Fruit fly (Drosophila melanogaster) whole organism, embryonic: ENCODE results near the gene CG16717.

ENCODE experiments used
- Abd-B ChIP-seq: fragments of 200-800 bp; sonication (Bioruptor generic); optimal IDR thresholded peaks from 2 replicates; lab custom pipeline; 2018; ENCODE audit warnings: missing biosample characterization, mild to moderate bottlenecking, missing genetic modification characterization, moderate library complexity
- Aef1 ChIP-seq: fragments of 200-800 bp; sonication (Bioruptor generic); IDR thresholded peaks from 3 replicates; pipeline ENCODE4 v1.3.6; 2022; ENCODE audit warnings: missing biosample characterization, missing genetic modification characterization
- Atf-2 ChIP-seq: fragments of 200-800 bp; sonication (Bioruptor generic); optimal IDR thresholded peaks from 2 replicates; lab custom pipeline; 2016; ENCODE audit warnings: missing biosample characterization, missing genetic modification characterization
- B-H1 ChIP-seq: fragments of 200-800 bp; sonication (Bioruptor generic); IDR thresholded peaks from 3 replicates; pipeline ENCODE4 v1.3.6; 2022; ENCODE audit warnings: missing biosample characterization, missing genetic modification characterization
- CG10321 ChIP-seq: fragments of 200-800 bp; sonication (Bioruptor generic); IDR thresholded peaks from 2 replicates; pipeline ENCODE4 v1.3.6; 2022; ENCODE audit warnings: missing biosample characterization, missing genetic modification characterization
- CG14710 ChIP-seq: fragments of 200-800 bp; sonication (Bioruptor generic); optimal IDR thresholded peaks from 3 replicates; lab custom pipeline; 2019; ENCODE audit warnings: missing biosample characterization, mild to moderate bottlenecking, missing genetic modification characterization, moderate library complexity
- CG15011 ChIP-seq: fragments of 200-800 bp; sonication (Bioruptor generic); optimal IDR thresholded peaks from 3 replicates; lab custom pipeline; 2018; ENCODE audit warnings: missing biosample characterization, mild to moderate bottlenecking, missing genetic modification characterization
- CG16813 ChIP-seq: fragments of 200-800 bp; sonication (Bioruptor generic); IDR thresholded peaks from 3 replicates; pipeline ENCODE4 v1.3.6; 2022; ENCODE audit warnings: missing biosample characterization, missing genetic modification characterization; ENCODE audit not compliant: partially characterized antibody
- CG17186 ChIP-seq: fragments of 200-800 bp; sonication (Bioruptor generic); optimal IDR thresholded peaks from 3 replicates; lab custom pipeline; 2017; ENCODE audit warnings: missing biosample characterization, missing genetic modification reagents, missing genetic modification characterization
- CG17385 ChIP-seq: fragments of 200-800 bp; sonication (Bioruptor generic); optimal IDR thresholded peaks from 3 replicates; lab custom pipeline; 2018; ENCODE audit warnings: missing biosample characterization, mild to moderate bottlenecking, missing genetic modification characterization
- CG17802 ChIP-seq: fragments of 200-800 bp; sonication (Bioruptor generic); optimal IDR thresholded peaks from 2 replicates; lab custom pipeline; 2018; ENCODE audit warnings: missing biosample characterization, mild to moderate bottlenecking, missing genetic modification characterization, moderate library complexity
- CG1792 ChIP-seq: fragments of 200-800 bp; sonication (Bioruptor generic); optimal IDR thresholded peaks from 2 replicates; lab custom pipeline; 2016; ENCODE audit warnings: missing biosample characterization, missing genetic modification characterization
- CG30403 ChIP-seq: fragments of 200-800 bp; sonication (Bioruptor generic); optimal IDR thresholded peaks from 3 replicates; lab custom pipeline; 2016; ENCODE audit warnings: missing biosample characterization, missing genetic modification characterization
- CG3281 ChIP-seq: fragments of 200-800 bp; sonication (Bioruptor generic); optimal IDR thresholded peaks from 3 replicates; lab custom pipeline; 2017; ENCODE audit warnings: missing biosample characterization, mild to moderate bottlenecking, missing genetic modification characterization
- CG42726 ChIP-seq: fragments of 200-800 bp; sonication (Bioruptor generic); IDR thresholded peaks from 2 replicates; pipeline ENCODE4 v1.3.6; 2022; ENCODE audit warnings: missing biosample characterization, missing genetic modification characterization; ENCODE audit not compliant: partially characterized antibody
- CG8089 ChIP-seq: fragments of 200-800 bp; sonication (Bioruptor generic); optimal IDR thresholded peaks from 3 replicates; lab custom pipeline; 2016; ENCODE audit warnings: missing biosample characterization, missing genetic modification characterization
- CG9817 ChIP-seq: fragments of 200-800 bp; sonication (Bioruptor generic); optimal IDR thresholded peaks from 2 replicates; lab custom pipeline; 2018; ENCODE audit warnings: missing biosample characterization, mild to moderate bottlenecking, missing genetic modification characterization, moderate library complexity
- CkIIα-i1 ChIP-seq: fragments of 200-800 bp; sonication (Bioruptor generic); IDR thresholded peaks from 2 replicates; pipeline ENCODE4 v1.3.6; 2022; ENCODE audit warnings: missing biosample characterization, missing genetic modification characterization
- CoRest ChIP-seq: fragments of 200-800 bp; sonication (Bioruptor generic); optimal IDR thresholded peaks from 3 replicates; lab custom pipeline; 2018; ENCODE audit warnings: missing biosample characterization, mild to moderate bottlenecking, missing genetic modification characterization, moderate library complexity
- D ChIP-seq, 2 experiments: fragments of 200-800 bp in 1 of 2; fragments of >200 bp in 1 of 2; sonication (Bioruptor generic) in 1 of 2; optimal IDR thresholded peaks; 2 replicates in 1 of 2; 3 replicates in 1 of 2; lab custom pipeline; 2017; ENCODE audit warnings: mild to moderate bottlenecking in 1 of 2, missing biosample characterization in 1 of 2, missing genetic modification characterization in 1 of 2, missing genetic modification reagents in 1 of 2
- Dref ChIP-seq: fragments of 200-800 bp; sonication (Bioruptor generic); IDR thresholded peaks from 2 replicates; pipeline ENCODE4 v1.3.6; 2022; ENCODE audit warnings: missing biosample characterization, missing genetic modification characterization
- Ets65A ChIP-seq: fragments of 200-800 bp; sonication (Bioruptor generic); peaks from one replicate; lab custom pipeline; 2016; ENCODE audit warnings: missing biosample characterization, missing genetic modification characterization
- Ets97D ChIP-seq: fragments of 200-800 bp; sonication (Bioruptor generic); optimal IDR thresholded peaks from 3 replicates; lab custom pipeline; 2016; ENCODE audit warnings: missing biosample characterization, missing genetic modification characterization
- H15 ChIP-seq: fragments of 200-800 bp; sonication (Bioruptor generic); IDR thresholded peaks from 3 replicates; pipeline ENCODE4 v1.3.6; 2022; ENCODE audit warnings: missing biosample characterization, missing genetic modification characterization
- Hey ChIP-seq: fragments of 200-800 bp; sonication (Bioruptor generic); optimal IDR thresholded peaks from 3 replicates; lab custom pipeline; 2018; ENCODE audit warnings: missing biosample characterization, mild to moderate bottlenecking, missing genetic modification characterization
- MESR4 ChIP-seq: fragments of 200-800 bp; sonication (Bioruptor generic); optimal IDR thresholded peaks from 2 replicates; lab custom pipeline; 2018; ENCODE audit warnings: missing biosample characterization, mild to moderate bottlenecking, missing genetic modification characterization, moderate library complexity
- NC2β ChIP-seq: fragments of 200-800 bp; sonication (Bioruptor generic); optimal IDR thresholded peaks from 2 replicates; lab custom pipeline; 2016; ENCODE audit warnings: missing biosample characterization, missing genetic modification characterization
- NFAT ChIP-seq: fragments of 200-800 bp; sonication (Bioruptor generic); IDR thresholded peaks from 2 replicates; pipeline ENCODE4 v1.3.6; 2022; ENCODE audit warnings: missing biosample characterization, missing genetic modification characterization
- NfI ChIP-seq: fragments of 200-800 bp; sonication (Bioruptor generic); optimal IDR thresholded peaks from 3 replicates; lab custom pipeline; 2018; ENCODE audit warnings: missing biosample characterization, mild to moderate bottlenecking, missing genetic modification characterization, moderate library complexity
- Oaz ChIP-seq: fragments of 200-800 bp; sonication (Bioruptor generic); IDR thresholded peaks from 2 replicates; pipeline ENCODE4 v1.3.6; 2022; ENCODE audit warnings: missing biosample characterization, missing genetic modification characterization
- Opbp ChIP-seq: fragments of 200-800 bp; sonication (Bioruptor generic); IDR thresholded peaks from 3 replicates; pipeline ENCODE4 v1.3.6; 2022; ENCODE audit warnings: missing biosample characterization, missing genetic modification characterization; ENCODE audit not compliant: partially characterized antibody
- Pdp1 ChIP-seq, 2 experiments: fragments of 200-800 bp; sonication (Bioruptor generic); optimal IDR thresholded peaks; 3 replicates each; lab custom pipeline; 2016; ENCODE audit warnings: missing biosample characterization in 2 of 2, missing genetic modification characterization in 2 of 2, mild to moderate bottlenecking in 1 of 2, moderate library complexity in 1 of 2
- Rfx ChIP-seq: fragments of 200-800 bp; sonication (Bioruptor generic); IDR thresholded peaks from 2 replicates; pipeline ENCODE4 v1.3.6; 2022; ENCODE audit warnings: missing biosample characterization, missing genetic modification characterization
- Sry-δ ChIP-seq: fragments of 200-800 bp; sonication (Bioruptor generic); optimal IDR thresholded peaks from 2 replicates; lab custom pipeline; 2016; ENCODE audit warnings: missing biosample characterization, missing genetic modification characterization
- Ssrp ChIP-seq: fragments of 200-800 bp; sonication (Bioruptor generic); optimal IDR thresholded peaks from 2 replicates; lab custom pipeline; 2018; ENCODE audit warnings: missing biosample characterization, mild to moderate bottlenecking, missing genetic modification characterization, moderate library complexity
- ab ChIP-seq: fragments of 200-800 bp; sonication (Bioruptor generic); optimal IDR thresholded peaks from 2 replicates; lab custom pipeline; 2016; ENCODE audit warnings: missing biosample characterization, missing genetic modification characterization
- btn ChIP-seq: fragments of 200-800 bp; sonication (Bioruptor generic); optimal IDR thresholded peaks from 2 replicates; lab custom pipeline; 2016; ENCODE audit warnings: missing biosample characterization, missing genetic modification characterization
- chinmo ChIP-seq: fragments of 200-800 bp; sonication (Bioruptor generic); IDR thresholded peaks from 4 replicates; pipeline ENCODE4 v1.3.6; 2022; ENCODE audit warnings: missing biosample characterization, missing genetic modification characterization; ENCODE audit not compliant: partially characterized antibody
- fd102C ChIP-seq: fragments of 200-800 bp; sonication (Bioruptor generic); optimal IDR thresholded peaks from 2 replicates; lab custom pipeline; 2018; ENCODE audit warnings: missing biosample characterization, mild to moderate bottlenecking, missing genetic modification characterization, moderate library complexity
- ftz-f1 ChIP-seq: fragments of 200-800 bp; sonication (Bioruptor generic); optimal IDR thresholded peaks from 2 replicates; lab custom pipeline; 2016; ENCODE audit warnings: missing biosample characterization, missing genetic modification characterization
- lilli ChIP-seq: fragments of 200-800 bp; sonication (Bioruptor generic); optimal IDR thresholded peaks from 3 replicates; lab custom pipeline; 2016; ENCODE audit warnings: missing biosample characterization, missing genetic modification characterization
- luna ChIP-seq: fragments of 200-800 bp; sonication (Bioruptor generic); optimal IDR thresholded peaks from 2 replicates; lab custom pipeline; 2016; ENCODE audit warnings: missing biosample characterization, missing genetic modification characterization
- nau ChIP-seq: fragments of 200-800 bp; sonication (Bioruptor generic); optimal IDR thresholded peaks from 3 replicates; lab custom pipeline; 2017; ENCODE audit warnings: missing biosample characterization, mild to moderate bottlenecking, missing genetic modification characterization, missing genetic modification reagents
- nmo ChIP-seq: fragments of 200-800 bp; sonication (Bioruptor generic); optimal IDR thresholded peaks from 2 replicates; lab custom pipeline; 2018; ENCODE audit warnings: missing biosample characterization, mild to moderate bottlenecking, missing genetic modification characterization, moderate library complexity
- repo ChIP-seq: fragments of 200-800 bp; sonication (Bioruptor generic); optimal IDR thresholded peaks from 2 replicates; lab custom pipeline; 2016; ENCODE audit warnings: missing biosample characterization, missing genetic modification characterization
- shn ChIP-seq: fragments of 200-800 bp; sonication (Bioruptor generic); optimal IDR thresholded peaks from 3 replicates; lab custom pipeline; 2016; ENCODE audit warnings: missing biosample characterization, missing genetic modification characterization
- sima ChIP-seq: fragments of 200-800 bp; sonication (Bioruptor generic); optimal IDR thresholded peaks from 2 replicates; lab custom pipeline; 2016; ENCODE audit warnings: missing biosample characterization, missing genetic modification characterization
- trem ChIP-seq: fragments of 200-800 bp; optimal IDR thresholded peaks from 3 replicates; lab custom pipeline; 2019; ENCODE audit warnings: missing biosample characterization, mild to moderate bottlenecking, missing genetic modification characterization, moderate library complexity
- unc-4 ChIP-seq: fragments of 200-800 bp; sonication (Bioruptor generic); IDR thresholded peaks from 2 replicates; pipeline ENCODE4 v1.3.6; 2022; ENCODE audit warnings: missing biosample characterization, missing genetic modification characterization; ENCODE audit not compliant: partially characterized antibody
- usp ChIP-seq: fragments of >200 bp; optimal IDR thresholded peaks from 2 replicates; lab custom pipeline; 2017; ENCODE audit warnings: missing biosample characterization, missing genetic modification characterization

Gene CG16717

DNA sequence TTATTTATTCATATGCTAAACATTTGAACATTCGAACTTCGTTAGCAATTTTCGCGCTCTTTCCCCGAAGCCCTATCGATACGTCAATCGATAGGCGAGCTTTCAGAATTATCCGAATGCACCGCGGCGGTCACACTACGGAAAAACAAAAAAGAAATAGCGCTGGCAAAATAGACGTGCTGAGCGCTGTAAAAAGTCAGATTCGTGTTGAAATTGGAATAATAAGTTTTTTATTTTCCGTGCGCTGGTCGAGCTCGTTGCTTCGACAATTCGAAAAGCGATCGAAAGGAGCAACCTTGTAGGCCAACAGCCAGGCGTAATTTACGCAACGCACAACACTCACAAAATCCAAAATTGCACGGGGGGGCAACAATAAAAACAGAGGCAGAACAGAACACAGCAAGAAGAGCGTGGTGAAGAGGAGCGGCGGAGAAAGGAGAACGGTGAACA is 19.2 kb downstream of the CG16717 start, which contains the start of gene Ubc4 (continued):
- TF ChIP-seq CG3281 (no peak), CG15011 (no peak), CG14710 (peak; percentile 12), Oaz (GFP tag; lab: Robert Waterston, UW) (no peak), nmo (peak; percentile 10), Abd-B (peak; percentile 5), chinmo (GFP tag; lab: Robert Waterston, UW) (peak; percentile 66; the same call in 3 of the 4 replicates), NFAT (GFP tag; lab: Robert Waterston, UW) (peak; percentile 62; the same call in 1 of the 2 replicates), Ets65A (GFP tag; lab: Kevin White, UChicago) (peak; percentile 49), ab (no peak), sima (GFP tag; lab: Kevin White, UChicago) (no peak), Pdp1 (GFP tag; optimal IDR thresholded peaks at IDR 0.05; lab: Kevin White, UChicago) (peak in 1 of 2 experiments; percentile 72), CG17385 (GFP tag; lab: Kevin White, UChicago) (no peak), CG16813 (GFP tag; lab: Robert Waterston, UW) (peak; percentile 75), Ssrp (tag; lab: Kevin White, UChicago) (no peak), btn (GFP tag; lab: Kevin White, UChicago) (no peak), ftz-f1 (no peak), Sry-δ (GFP tag; lab: Kevin White, UChicago) (peak; percentile 86), fd102C (no peak), CG1792 (GFP tag; lab: Kevin White, UChicago) (no peak), unc-4 (GFP tag; lab: Robert Waterston, UW) (peak; percentile 90), luna (GFP tag; lab: Kevin White, UChicago) (no peak), CG42726 (GFP tag; lab: Robert Waterston, UW) (peak; percentile 79), Opbp (peak; percentile 81), nau (GFP tag; lab: Kevin White, UChicago) (no peak), usp (GFP tag; lab: Kevin White, UChicago) (no peak), CG9817 (tag; lab: Kevin White, UChicago) (no peak), Rfx (GFP tag; lab: Robert Waterston, UW) (peak; percentile 53), NC2β (GFP tag; lab: Kevin White, UChicago) (no peak), CkIIα-i1 (no peak), CG17186 (GFP tag; lab: Kevin White, UChicago) (no peak), CG30403 (GFP tag; lab: Kevin White, UChicago) (no peak), Ets97D (GFP tag; lab: Kevin White, UChicago) (peak; percentile 54), B-H1 (no peak), CG8089 (GFP tag; lab: Kevin White, UChicago) (no peak), Dref (GFP tag; lab: Robert Waterston, UW) (peak; percentile 93), Atf-2 (GFP tag; lab: Kevin White, UChicago) (no peak), D (optimal IDR thresholded peaks at IDR 0.05; lab: Kevin White, UChicago) (no peak), D (GFP tag; optimal IDR thresholded peaks at IDR 0.05; lab: Kevin White, UChicago) (no peak), repo (peak; percentile 8), shn (peak; percentile 5), MESR4 (GFP tag; lab: Kevin White, UChicago) (peak; percentile 73), Aef1 (GFP tag; lab: Robert Waterston, UW) (0 out of 3 replicates have a peak, but pooled peaks have one; percentile 23), Hey (tag; lab: Kevin White, UChicago) (no peak), lilli (GFP tag; lab: Kevin White, UChicago) (peak; percentile 42), CG17802 (no peak), trem (tag; lab: Kevin White, UChicago) (peak; percentile 0), NfI (GFP tag; lab: Kevin White, UChicago) (no peak), CoRest (tag; lab: Kevin White, UChicago) (peak; percentile 4), CG10321 (GFP tag; lab: Robert Waterston, UW) (no peak), H15 (GFP tag; lab: Robert Waterston, UW) (no peak)
